Fruit fly (Drosophila melanogaster) whole organism, prepupa: ENCODE results near the gene Acer.

Experiments
- CG11294 ChIP-seq: fragments of 200-800 bp; sonication (Bioruptor generic); IDR thresholded peaks from 2 replicates; pipeline ENCODE4 v1.3.6; 2022; ENCODE audit warnings: missing biosample characterization, missing genetic modification characterization
- CG11902 ChIP-seq: fragments of 200-800 bp; sonication (Bioruptor generic); optimal IDR thresholded peaks from 3 replicates; lab custom pipeline; 2016; ENCODE audit warnings: missing biosample characterization, missing genetic modification characterization
- CG16779 ChIP-seq: fragments of 200-800 bp; sonication (Bioruptor generic); optimal IDR thresholded peaks from 3 replicates; lab custom pipeline; 2017; ENCODE audit warnings: missing biosample characterization, mild to moderate bottlenecking, missing genetic modification characterization
- CG34406 ChIP-seq: fragments of 200-800 bp; sonication (Bioruptor generic); optimal IDR thresholded peaks from 3 replicates; lab custom pipeline; 2016; ENCODE audit warnings: missing biosample characterization, missing genetic modification characterization
- Smox ChIP-seq: fragments of 200-800 bp; sonication (Bioruptor generic); optimal IDR thresholded peaks from 3 replicates; lab custom pipeline; 2016; ENCODE audit warnings: missing biosample characterization, missing genetic modification characterization
- esn ChIP-seq: fragments of 200-800 bp; sonication (Bioruptor generic); optimal IDR thresholded peaks from 2 replicates; lab custom pipeline; 2016; ENCODE audit warnings: missing biosample characterization, mild to moderate bottlenecking, missing genetic modification characterization, moderate library complexity

- TF ChIP-seq CG16779 (tag; lab: Kevin White, UChicago) (no peak), Smox (GFP tag; lab: Kevin White, UChicago) (no peak), CG34406 (GFP tag; lab: Kevin White, UChicago) (no peak), CG11902 (no peak), CG11294 (GFP tag; lab: Robert Waterston, UW) (no peak), esn (GFP tag; lab: Kevin White, UChicago) (no peak)
Measured at dm6 chr2L:8485562-8485961, 36.2 kb upstream of the Acer start.
